Fruit fly (Drosophila melanogaster) whole organism, embryonic: ENCODE data around the gene kek6.

Experiments used
- Atf3 ChIP-seq: fragments of 200-800 bp; sonication (Bioruptor generic); optimal IDR thresholded peaks from 3 replicates; lab custom pipeline; 2016; ENCODE audit warnings: missing biosample characterization, missing genetic modification characterization
- Blimp-1 ChIP-seq: fragments of 200-800 bp; sonication (Bioruptor generic); optimal IDR thresholded peaks from 3 replicates; lab custom pipeline; 2018; ENCODE audit warnings: missing biosample characterization, missing genetic modification characterization, mild to moderate bottlenecking, moderate library complexity, missing genetic modification reagents
- C15 ChIP-seq: fragments of 200-800 bp; sonication (Bioruptor generic); IDR thresholded peaks from 3 replicates; pipeline ENCODE4 v1.3.6; 2022; ENCODE audit warnings: missing biosample characterization, missing genetic modification characterization
- CG10209 ChIP-seq: fragments of 200-800 bp; sonication (Bioruptor generic); optimal IDR thresholded peaks from 3 replicates; lab custom pipeline; 2017; ENCODE audit warnings: missing biosample characterization, mild to moderate bottlenecking, missing genetic modification characterization, missing genetic modification reagents
- CG10654 ChIP-seq: fragments of 200-800 bp; sonication (Bioruptor generic); optimal IDR thresholded peaks from 2 replicates; lab custom pipeline; 2016; ENCODE audit warnings: missing biosample characterization, missing genetic modification characterization
- CG12391 ChIP-seq: fragments of 200-800 bp; sonication (Bioruptor generic); optimal IDR thresholded peaks from 3 replicates; lab custom pipeline; 2018; ENCODE audit warnings: missing biosample characterization, mild to moderate bottlenecking, missing genetic modification characterization, moderate library complexity
- CG16779 ChIP-seq: fragments of 200-800 bp; sonication (Bioruptor generic); IDR thresholded peaks from 2 replicates; pipeline ENCODE4 v1.3.6; 2022; ENCODE audit warnings: missing biosample characterization, missing genetic modification characterization
- CG16815 ChIP-seq: fragments of 200-800 bp; sonication (Bioruptor generic); optimal IDR thresholded peaks from 3 replicates; lab custom pipeline; 2017; ENCODE audit warnings: missing biosample characterization, mild to moderate bottlenecking, missing genetic modification characterization
- CG17328 ChIP-seq: fragments of 200-800 bp; sonication (Bioruptor generic); IDR thresholded peaks from 2 replicates; pipeline ENCODE4 v1.3.6; 2022; ENCODE audit warnings: missing biosample characterization, missing genetic modification characterization
- CG17361 ChIP-seq: fragments of 200-800 bp; sonication (Bioruptor generic); IDR thresholded peaks from 3 replicates; pipeline ENCODE4 v1.3.6; 2022; ENCODE audit warnings: missing biosample characterization, missing genetic modification characterization
- CG17829 ChIP-seq: fragments of 200-800 bp; optimal IDR thresholded peaks from 2 replicates; lab custom pipeline; 2019; ENCODE audit warnings: missing biosample characterization, mild to moderate bottlenecking, missing genetic modification characterization, moderate library complexity
- CG2202 ChIP-seq: fragments of 200-800 bp; sonication (Bioruptor generic); optimal IDR thresholded peaks from 2 replicates; lab custom pipeline; 2018; ENCODE audit warnings: missing biosample characterization, mild to moderate bottlenecking, missing genetic modification characterization
- CG2712 ChIP-seq: fragments of 200-800 bp; optimal IDR thresholded peaks from 3 replicates; lab custom pipeline; 2019; ENCODE audit warnings: missing biosample characterization, mild to moderate bottlenecking, missing genetic modification characterization, moderate library complexity
- CG31441 ChIP-seq: fragments of 200-800 bp; sonication (Bioruptor generic); IDR thresholded peaks from 2 replicates; pipeline ENCODE4 v1.3.6; 2022; ENCODE audit warnings: missing biosample characterization, missing genetic modification characterization
- CG6254 ChIP-seq: fragments of 200-800 bp; sonication (Bioruptor generic); optimal IDR thresholded peaks from 3 replicates; lab custom pipeline; 2017; ENCODE audit warnings: mild to moderate bottlenecking, missing biosample characterization, missing genetic modification reagents, missing genetic modification characterization
- CG8089 ChIP-seq: fragments of 200-800 bp; sonication (Bioruptor generic); optimal IDR thresholded peaks from 3 replicates; lab custom pipeline; 2016; ENCODE audit warnings: missing biosample characterization, missing genetic modification characterization
- CG8388 ChIP-seq: fragments of 200-800 bp; sonication (Bioruptor generic); optimal IDR thresholded peaks from 2 replicates; lab custom pipeline; 2019; ENCODE audit warnings: missing biosample characterization, mild to moderate bottlenecking, missing genetic modification characterization, moderate library complexity
- CG9727 ChIP-seq: fragments of 200-800 bp; sonication (Bioruptor generic); optimal IDR thresholded peaks from 3 replicates; lab custom pipeline; 2017; ENCODE audit warnings: missing biosample characterization, mild to moderate bottlenecking, missing genetic modification characterization
- Deaf1 ChIP-seq: fragments of 200-800 bp; optimal IDR thresholded peaks from 3 replicates; lab custom pipeline; 2019; ENCODE audit warnings: missing biosample characterization, mild to moderate bottlenecking, missing genetic modification characterization, moderate library complexity
- Ets65A ChIP-seq: fragments of 200-800 bp; sonication (Bioruptor generic); peaks from one replicate; lab custom pipeline; 2016; ENCODE audit warnings: missing biosample characterization, missing genetic modification characterization
- Hsf ChIP-seq: fragments of 200-800 bp; sonication (Bioruptor generic); optimal IDR thresholded peaks from 3 replicates; lab custom pipeline; 2016; ENCODE audit warnings: missing biosample characterization, missing genetic modification characterization
- Med ChIP-seq: fragments of 200-800 bp; sonication (Bioruptor generic); peaks from one replicate; lab custom pipeline; 2016; ENCODE audit warnings: missing biosample characterization, missing genetic modification characterization, mild to moderate bottlenecking, inconsistent platforms, moderate library complexity
- Vsx1 ChIP-seq: fragments of 200-800 bp; sonication (Bioruptor generic); optimal IDR thresholded peaks from 2 replicates; lab custom pipeline; 2017; ENCODE audit warnings: missing biosample characterization, mild to moderate bottlenecking, missing genetic modification characterization, missing genetic modification reagents
- az2 ChIP-seq: fragments of 200-800 bp; sonication (Bioruptor generic); optimal IDR thresholded peaks from 3 replicates; lab custom pipeline; 2016; ENCODE audit warnings: missing biosample characterization, missing genetic modification characterization
- bsh ChIP-seq, 2 experiments: fragments of 200-800 bp; sonication (Bioruptor generic); optimal IDR thresholded peaks; 2 replicates each; lab custom pipeline; 2017 to 2018; ENCODE audit warnings: mild to moderate bottlenecking in 2 of 2, missing biosample characterization in 2 of 2, missing genetic modification characterization in 2 of 2, moderate library complexity in 1 of 2
- chif ChIP-seq, 2 experiments: fragments of 200-800 bp; sonication (Bioruptor generic); optimal IDR thresholded peaks; 3 replicates each; lab custom pipeline; 2016; ENCODE audit warnings: missing biosample characterization in 2 of 2, missing genetic modification characterization in 2 of 2
- chn ChIP-seq: fragments of 200-800 bp; sonication (Bioruptor generic); optimal IDR thresholded peaks from 2 replicates; lab custom pipeline; 2016; ENCODE audit warnings: missing biosample characterization, missing genetic modification characterization
- dimm ChIP-seq: fragments of 200-800 bp; sonication (Bioruptor generic); IDR thresholded peaks from 2 replicates; pipeline ENCODE4 v1.3.6; 2022; ENCODE audit warnings: missing biosample characterization, missing genetic modification characterization
- dmrt11E ChIP-seq: fragments of 200-800 bp; sonication (Bioruptor generic); optimal IDR thresholded peaks from 3 replicates; lab custom pipeline; 2018; ENCODE audit warnings: missing biosample characterization, mild to moderate bottlenecking, missing genetic modification characterization, moderate library complexity
- gem ChIP-seq: fragments of 200-800 bp; sonication (Bioruptor generic); optimal IDR thresholded peaks from 2 replicates; lab custom pipeline; 2019; ENCODE audit warnings: missing biosample characterization, mild to moderate bottlenecking, missing genetic modification characterization, moderate library complexity
- grau ChIP-seq: fragments of 200-800 bp; optimal IDR thresholded peaks from 3 replicates; lab custom pipeline; 2019; ENCODE audit warnings: missing biosample characterization, mild to moderate bottlenecking, missing genetic modification characterization, moderate library complexity
- hbn ChIP-seq: fragments of 200-800 bp; sonication (Bioruptor generic); IDR thresholded peaks from 2 replicates; pipeline ENCODE4 v1.3.6; 2022; ENCODE audit warnings: missing biosample characterization, missing genetic modification characterization; ENCODE audit not compliant: partially characterized antibody
- maf-S ChIP-seq: fragments of 200-800 bp; sonication (Bioruptor generic); optimal IDR thresholded peaks from 2 replicates; lab custom pipeline; 2016; ENCODE audit warnings: missing biosample characterization, missing genetic modification characterization
- org-1 ChIP-seq: fragments of 200-800 bp; sonication (Bioruptor generic); optimal IDR thresholded peaks from 2 replicates; lab custom pipeline; 2017; ENCODE audit warnings: missing biosample characterization, missing genetic modification characterization
- otp ChIP-seq: fragments of 200-800 bp; sonication (Bioruptor generic); IDR thresholded peaks from 3 replicates; pipeline ENCODE4, ENCODE4 v1.3.6; 2022; ENCODE audit warnings: missing biosample characterization, missing genetic modification characterization
- prd ChIP-seq, 3 experiments: fragments of >200 bp in 2 of 3; fragments of 200-800 bp in 1 of 3; sonication (Bioruptor generic) in 1 of 3; optimal IDR thresholded peaks in 2 of 3; IDR thresholded peaks in 1 of 3; 2 replicates in 2 of 3; 3 replicates in 1 of 3; pipeline versions ENCODE4 v1.3.6 to Lab custom; 2017 to 2022; ENCODE audit warnings: missing biosample characterization in 1 of 3, missing genetic modification characterization in 1 of 3
- pros ChIP-seq: fragments of 200-800 bp; sonication (Bioruptor generic); optimal IDR thresholded peaks from 3 replicates; lab custom pipeline; 2019; ENCODE audit warnings: missing biosample characterization, mild to moderate bottlenecking, missing genetic modification characterization, moderate library complexity
- sens ChIP-seq: fragments of 200-800 bp; sonication (Bioruptor generic); peaks from one replicate; lab custom pipeline; 2016; ENCODE audit warnings: missing biosample characterization, missing genetic modification characterization
- unpg ChIP-seq: fragments of 200-800 bp; sonication (Bioruptor generic); optimal IDR thresholded peaks from 3 replicates; lab custom pipeline; 2018; ENCODE audit warnings: missing biosample characterization, mild to moderate bottlenecking, missing genetic modification characterization, moderate library complexity
- zfh1 ChIP-seq: fragments of 200-800 bp; sonication (Bioruptor generic); IDR thresholded peaks from 3 replicates; pipeline ENCODE4 v1.3.6; 2022; ENCODE audit warnings: missing biosample characterization, missing genetic modification characterization

Gene kek6

DNA sequence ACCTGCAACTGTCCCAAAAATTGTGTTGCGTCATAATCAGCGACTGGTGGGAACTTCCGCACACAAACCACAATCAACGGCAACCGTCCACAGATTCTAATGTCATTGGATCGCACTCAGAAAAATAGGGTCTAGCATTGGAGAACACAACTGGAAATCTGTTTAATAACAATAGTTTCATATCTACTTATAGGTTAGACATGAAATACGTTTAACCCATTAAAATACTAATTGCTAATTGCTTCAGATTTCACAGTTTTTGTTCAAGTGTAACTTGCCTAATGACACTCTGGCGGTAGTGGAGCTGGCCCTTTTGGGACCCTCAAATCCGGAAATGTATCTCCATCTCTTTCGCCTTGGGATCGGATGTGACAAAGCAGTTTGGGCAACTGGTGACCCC, 74.7 kb downstream of the kek6 start (continued):
- TF ChIP-seq Vsx1 (GFP tag; lab: Kevin White, UChicago) (no peak), bsh (GFP tag; optimal IDR thresholded peaks at IDR 0.05; lab: Kevin White, UChicago) (peak in 1 of 2 experiments; percentile 69), Hsf (GFP tag; lab: Kevin White, UChicago) (peak; percentile 17), CG2202 (tag; lab: Kevin White, UChicago) (peak; percentile 15), chn (peak; percentile 1), otp (GFP tag; lab: Robert Waterston, UW) (0 out of 3 replicates have a peak, but pooled peaks have one; percentile 51), CG8388 (GFP tag; lab: Kevin White, UChicago) (peak; percentile 24), org-1 (GFP tag; lab: Kevin White, UChicago) (no peak), chif (GFP tag; optimal IDR thresholded peaks at IDR 0.05; lab: Kevin White, UChicago) (peak in 1 of 2 experiments; percentile 26), maf-S (GFP tag; lab: Kevin White, UChicago) (no peak), CG12391 (tag; lab: Kevin White, UChicago) (peak; percentile 42), CG16779 (no peak), CG17361 (0 out of 3 replicates have a peak, but pooled peaks have one; percentile 38), sens (GFP tag; lab: Kevin White, UChicago) (peak; percentile 93), gem (peak; percentile 51), pros (GFP tag; lab: Kevin White, UChicago) (no peak), dmrt11E (tag; lab: Kevin White, UChicago) (peak; percentile 75), CG17328 (GFP tag; lab: Robert Waterston, UW) (peak; percentile 50; the same call in 1 of the 2 replicates), Deaf1 (tag; lab: Kevin White, UChicago) (no peak), az2 (GFP tag; lab: Kevin White, UChicago) (peak; percentile 22), CG10654 (GFP tag; lab: Kevin White, UChicago) (no peak), CG9727 (GFP tag; lab: Kevin White, UChicago) (peak; percentile 16), Blimp-1 (GFP tag; lab: Kevin White, UChicago) (peak; percentile 23), CG17829 (tag; lab: Kevin White, UChicago) (peak; percentile 13), zfh1 (GFP tag; lab: Robert Waterston, UW) (0 out of 3 replicates have a peak, but pooled peaks have one; percentile 11), hbn (GFP tag; lab: Robert Waterston, UW) (no peak), C15 (GFP tag; lab: Robert Waterston, UW) (no peak), Ets65A (peak; percentile 54), CG10209 (GFP tag; lab: Kevin White, UChicago) (peak; percentile 11), prd (optimal IDR thresholded peaks at IDR 0.05; lab: Kevin White, UChicago) (no peak), prd (GFP tag; IDR thresholded peaks at IDR 0.05; lab: Robert Waterston, UW) (peak; percentile 37; the same call in 1 of the 3 replicates), CG16815 (GFP tag; lab: Kevin White, UChicago) (peak; percentile 31), CG31441 (peak; percentile 40; the same call in 1 of the 2 replicates), CG2712 (tag; lab: Kevin White, UChicago) (peak; percentile 59), CG6254 (GFP tag; lab: Kevin White, UChicago) (peak; percentile 6), dimm (GFP tag; lab: Robert Waterston, UW) (no peak), grau (tag; lab: Kevin White, UChicago) (peak; percentile 18), Atf3 (peak; percentile 12), Med (GFP tag; lab: Kevin White, UChicago) (peak; percentile 20), CG8089 (GFP tag; lab: Kevin White, UChicago) (peak; percentile 9), unpg (peak; percentile 37)
